Worm (Caenorhabditis elegans) whole organism, L2 larva: ENCODE measurements around the gene mdt-28.

Experiments
- nhr-237 ChIP-seq: fragments of 150-350 bp; optimal IDR thresholded peaks from 2 replicates; lab custom pipeline; 2014; ENCODE audit warnings: missing biosample characterization, missing genetic modification characterization
- ztf-11 ChIP-seq: sonication (generic microtip); optimal IDR thresholded peaks from 2 replicates; lab custom pipeline; 2017; ENCODE audit warnings: missing biosample characterization, missing genetic modification characterization
- ztf-4 ChIP-seq: fragments of 150-350 bp; optimal IDR thresholded peaks from 2 replicates; lab custom pipeline; 2014; ENCODE audit warnings: missing biosample characterization, missing genetic modification characterization

DNA sequence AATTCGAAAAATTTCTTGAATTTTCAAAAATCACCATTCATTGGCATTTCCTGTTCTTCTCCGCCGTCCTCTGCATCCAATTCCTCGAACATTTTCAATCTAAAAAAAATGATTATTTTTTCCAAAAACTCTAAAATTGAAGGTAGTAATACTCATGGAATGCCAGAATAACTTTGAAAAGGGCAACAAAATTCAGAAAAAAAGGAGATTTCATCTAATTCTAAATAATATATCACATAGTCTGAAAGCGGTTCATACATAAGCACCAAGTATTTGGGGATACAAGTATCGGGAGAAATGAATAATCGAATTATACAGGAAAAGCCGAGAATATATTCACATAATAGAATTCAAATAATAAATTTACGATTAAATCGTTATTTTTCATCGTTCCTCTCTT, at the start of gene mdt-28:
- TF ChIP-seq ztf-4 (no peak), nhr-237 (no peak), ztf-11 (tag; lab: Kevin White, UChicago) (no peak)
